Worm (Caenorhabditis elegans): ENCODE results near the gene flh-2.

flh-2 gene

ce11 chrIII:4948631-4949030 is 3.3 kb upstream of the flh-2 start:
- TF ChIP-seq lin-39 (tag; optimal IDR thresholded peaks at IDR 0.05) (no peak), hlh-4 (tag; optimal IDR thresholded peaks at IDR 0.05) (no peak), tbx-2 (tag; optimal IDR thresholded peaks at IDR 0.05) (no peak), fos-1 (tag; optimal IDR thresholded peaks at IDR 0.05) (no peak), ceh-82 (tag; optimal IDR thresholded peaks at IDR 0.05) (no peak), blmp-1 (tag; optimal IDR thresholded peaks at IDR 0.05) (peak; percentile 12), alr-1 (tag; optimal IDR thresholded peaks at IDR 0.05; ENCODE audit: borderline replicate concordance) (no peak), aha-1 (tag; optimal IDR thresholded peaks at IDR 0.05) (no peak)

- TF ChIP-seq hlh-4 (tag; optimal IDR thresholded peaks at IDR 0.05) (no peak), lin-14 (GFP tag; optimal IDR thresholded peaks at IDR 0.05) (peak; percentile 89), hpl-2 (GFP tag; optimal IDR thresholded peaks at IDR 0.05) (no peak), ceh-88 (GFP tag; IDR thresholded peaks at IDR 0.05) (no peak), nhr-20 (tag; optimal IDR thresholded peaks at IDR 0.05) (peak; percentile 27), aly-2 (tag; optimal IDR thresholded peaks at IDR 0.05) (no peak), lin-35 (GFP tag; optimal IDR thresholded peaks at IDR 0.05) (peak; percentile 36 to 56), unc-30 (tag; optimal IDR thresholded peaks at IDR 0.05) (no peak), ceh-82 (tag; optimal IDR thresholded peaks at IDR 0.05) (peak in 2 of 3 experiments; percentile 22 to 47), tlp-1 (tag; optimal IDR thresholded peaks at IDR 0.05) (no peak), hlh-17 (GFP tag; optimal IDR thresholded peaks at IDR 0.05; ENCODE audit: borderline replicate concordance) (no peak), skn-1 (tag; optimal IDR thresholded peaks at IDR 0.05) (no peak), sup-37 (GFP tag; optimal IDR thresholded peaks at IDR 0.05) (no peak), ceh-8 (GFP tag; optimal IDR thresholded peaks at IDR 0.05) (no peak), alr-1 (tag; optimal IDR thresholded peaks at IDR 0.05; ENCODE audit: borderline replicate concordance) (no peak), snpc-4 (tag; optimal IDR thresholded peaks at IDR 0.05) (peak; percentile 15), nhr-76 (tag; optimal IDR thresholded peaks at IDR 0.05) (no peak), xbp-1 (tag; optimal IDR thresholded peaks at IDR 0.05) (peak; percentile 16), elt-2 (tag; optimal IDR thresholded peaks at IDR 0.05) (no peak), efl-1 (optimal IDR thresholded peaks at IDR 0.05) (peak; percentile 40 to 48), efl-1 (GFP tag; optimal IDR thresholded peaks at IDR 0.05 in 1 of 2) (peak in 1 of 2 experiments; percentile 31), irx-1 (tag; optimal IDR thresholded peaks at IDR 0.05) (no peak), pax-3 (tag; optimal IDR thresholded peaks at IDR 0.05) (no peak), sptf-1 (tag; optimal IDR thresholded peaks at IDR 0.05) (no peak), egl-13 (tag; optimal IDR thresholded peaks at IDR 0.05) (no peak), dsc-1 (tag; optimal IDR thresholded peaks at IDR 0.05) (no peak), unc-86 (tag; optimal IDR thresholded peaks at IDR 0.05) (peak; percentile 49), dpl-1 (GFP tag; optimal IDR thresholded peaks at IDR 0.05) (peak; percentile 5 to 34 (median 31)), elt-3 (tag; optimal IDR thresholded peaks at IDR 0.05) (no peak), nhr-84 (tag; optimal IDR thresholded peaks at IDR 0.05) (no peak), mdl-1 (tag; optimal IDR thresholded peaks at IDR 0.05) (peak in 1 of 2 experiments; percentile 19), vab-15 (tag; optimal IDR thresholded peaks at IDR 0.05) (no peak), nhr-237 (tag; optimal IDR thresholded peaks at IDR 0.05) (no peak), F16B12.6 (tag; optimal IDR thresholded peaks at IDR 0.05) (no peak), nhr-28 (tag; optimal IDR thresholded peaks at IDR 0.05) (no peak), ceh-63 (GFP tag; optimal IDR thresholded peaks at IDR 0.05) (no peak), lsy-2 (tag; optimal IDR thresholded peaks at IDR 0.05) (peak; percentile 25 to 57), C04F5.9 (tag; optimal IDR thresholded peaks at IDR 0.05) (no peak), nhr-11 (tag; optimal IDR thresholded peaks at IDR 0.05) (no peak), fkh-10 (GFP tag; optimal IDR thresholded peaks at IDR 0.05) (peak; percentile 1), egl-27 (tag; optimal IDR thresholded peaks at IDR 0.05) (no peak), grh-1 (GFP tag; IDR thresholded peaks at IDR 0.05) (no peak), ztf-11 (tag; optimal IDR thresholded peaks at IDR 0.05) (no peak), swsn-7 (tag; optimal IDR thresholded peaks at IDR 0.05) (peak; percentile 44), fos-1 (tag; optimal IDR thresholded peaks at IDR 0.05) (no peak), Y116A8C.19 (tag; optimal IDR thresholded peaks at IDR 0.05; ENCODE audit: borderline replicate concordance) (no peak), zag-1 (tag; optimal IDR thresholded peaks at IDR 0.05) (no peak), tbx-2 (tag; optimal IDR thresholded peaks at IDR 0.05) (peak; percentile 32)
Measured at ce11 chrIII:4950345-4950744, 1.6 kb upstream of the flh-2 start.

All from whole organism, L1 larva.